Worm (Caenorhabditis elegans) whole organism, young adult: Measurements from ENCODE around the gene C39E9.8.
A peak's percentile ranks its signal among the peaks of the same experiment; 100 is the strongest.

Experiments
- F52B5.7 ChIP-seq: sonication (generic microtip); optimal IDR thresholded peaks from 2 replicates; lab custom pipeline; 2016; ENCODE audit warnings: mild to moderate bottlenecking, missing genetic modification characterization, missing compliant biosample characterization
- F57A8.1 ChIP-seq: fragments of 200-800 bp; sonication (Bioruptor generic); optimal IDR thresholded peaks from 2 replicates; lab custom pipeline; 2018; ENCODE audit warnings: mild to moderate bottlenecking, missing genetic modification characterization, moderate library complexity, missing compliant biosample characterization
- ama-1 ChIP-seq, 3 experiments: fragments of 150-350 bp in 1 of 3; sonication (generic microtip) in 2 of 3; optimal IDR thresholded peaks; 2 replicates each; lab custom pipeline; 2014 to 2018; ENCODE audit warnings: missing biosample characterization in 2 of 3, missing genetic modification characterization in 2 of 3, missing genetic modification reagents in 2 of 3
- atf-7 ChIP-seq: sonication (generic microtip); optimal IDR thresholded peaks from 2 replicates; lab custom pipeline; 2017; ENCODE audit warnings: mild to moderate bottlenecking, missing genetic modification characterization, missing compliant biosample characterization
- rcor-1 ChIP-seq: fragments of 200-800 bp; sonication (Bioruptor generic); IDR thresholded peaks from 2 replicates; pipeline ENCODE4 v1.3.6; 2022; ENCODE audit warnings: missing genetic modification reagents, missing genetic modification characterization, missing compliant biosample characterization
- repo-1 ChIP-seq: sonication (generic microtip); optimal IDR thresholded peaks from 2 replicates; lab custom pipeline; 2017; ENCODE audit warnings: mild to moderate bottlenecking, missing genetic modification characterization, missing compliant biosample characterization

ce11 chrIV:13098652-13099051 lies 19.4 kb downstream of the C39E9.8 start, which contains the start of the genes dli-1, tin-9.2 and exos-4.1:
- TF ChIP-seq rcor-1 (peak; percentile 41; the same call in 1 of the 2 replicates), F52B5.7 (tag; lab: Kevin White, UChicago) (no peak), repo-1 (tag; lab: Kevin White, UChicago) (no peak), F57A8.1 (GFP tag; lab: Kevin White, UChicago) (no peak), atf-7 (no peak), ama-1 (optimal IDR thresholded peaks at IDR 0.05; lab: Kevin White, UChicago) (no peak), ama-1 (GFP tag; optimal IDR thresholded peaks at IDR 0.05; lab: Kevin White, UChicago) (no peak)
